Worm (Caenorhabditis elegans): ENCODE measurements around the gene F46G10.4.

F46G10.4 gene

ce11 chrX:13325039-13325438, 8.8 kb upstream of the F46G10.4 start:
- TF ChIP-seq tbx-8 (GFP tag; optimal IDR thresholded peaks at IDR 0.05) (no peak), ceh-43 (GFP tag; optimal IDR thresholded peaks at IDR 0.05) (no peak), nhr-237 (tag; optimal IDR thresholded peaks at IDR 0.05) (no peak), ztf-11 (tag; optimal IDR thresholded peaks at IDR 0.05) (no peak), zip-8 (tag; optimal IDR thresholded peaks at IDR 0.05) (no peak), mls-2 (tag; optimal IDR thresholded peaks at IDR 0.05) (no peak), nhr-2 (tag; optimal IDR thresholded peaks at IDR 0.05) (no peak), elt-1 (tag; optimal IDR thresholded peaks at IDR 0.05; ENCODE audit: borderline replicate concordance, insufficient read depth) (no peak), pha-4 (tag; optimal IDR thresholded peaks at IDR 0.05) (no peak), snpc-4 (tag; optimal IDR thresholded peaks at IDR 0.05) (no peak), ceh-39 (tag; optimal IDR thresholded peaks at IDR 0.05) (no peak)

- TF ChIP-seq pha-4 (tag; optimal IDR thresholded peaks at IDR 0.05) (no peak), unc-39 (tag; optimal IDR thresholded peaks at IDR 0.05) (no peak), zip-8 (tag; optimal IDR thresholded peaks at IDR 0.05) (no peak), bed-3 (GFP tag; optimal IDR thresholded peaks at IDR 0.05) (no peak), elt-3 (tag; optimal IDR thresholded peaks at IDR 0.05) (no peak), ham-2 (GFP tag; optimal IDR thresholded peaks at IDR 0.05) (no peak), nhr-2 (tag; optimal IDR thresholded peaks at IDR 0.05) (no peak), nhr-12 (tag; optimal IDR thresholded peaks at IDR 0.05) (no peak), hlh-1 (tag; optimal IDR thresholded peaks at IDR 0.05) (no peak), ceh-83 (GFP tag; optimal IDR thresholded peaks at IDR 0.05) (no peak)
Measured at ce11 chrX:13328034-13328433, 5.8 kb upstream of the F46G10.4 start, which contains the start of gene sir-2.2. TSS of gene sir-2.2 (plus strand) at chrX:13328067.

- no peak for TF ChIP-seq drap-1 (GFP tag; optimal IDR thresholded peaks at IDR 0.05)
- TF ChIP-seq bed-3 (GFP tag; optimal IDR thresholded peaks at IDR 0.05): no peak
- peak; percentile 97 for TF ChIP-seq unc-120 (tag; optimal IDR thresholded peaks at IDR 0.05; ENCODE audit: poor library complexity, severe bottlenecking)
- TF ChIP-seq nhr-237 (tag; optimal IDR thresholded peaks at IDR 0.05): peak; percentile 20
- TF ChIP-seq mls-2 (tag; optimal IDR thresholded peaks at IDR 0.05): no peak
- peak; percentile 89 for TF ChIP-seq mab-5 (tag; optimal IDR thresholded peaks at IDR 0.05)
- TF ChIP-seq blmp-1 (tag; optimal IDR thresholded peaks at IDR 0.05): no peak
- no peak for TF ChIP-seq nhr-2 (tag; optimal IDR thresholded peaks at IDR 0.05)
- TF ChIP-seq tbx-8 (GFP tag; optimal IDR thresholded peaks at IDR 0.05): no peak
- TF ChIP-seq elt-1 (tag; optimal IDR thresholded peaks at IDR 0.05; ENCODE audit: borderline replicate concordance, insufficient read depth): no peak
- TF ChIP-seq lin-32 (GFP tag; optimal IDR thresholded peaks at IDR 0.05): no peak
- no peak for TF ChIP-seq ceh-43 (GFP tag; optimal IDR thresholded peaks at IDR 0.05)
- TF ChIP-seq lsy-2 (tag; optimal IDR thresholded peaks at IDR 0.05): no peak
- no peak for TF ChIP-seq M03D4.4 (tag; optimal IDR thresholded peaks at IDR 0.05)
- TF ChIP-seq zip-8 (tag; optimal IDR thresholded peaks at IDR 0.05): no peak
- TF ChIP-seq lin-13 (tag; optimal IDR thresholded peaks at IDR 0.05): no peak
- TF ChIP-seq unc-39 (tag; optimal IDR thresholded peaks at IDR 0.05): no peak
- peak; percentile 51 for TF ChIP-seq ces-1 (GFP tag; optimal IDR thresholded peaks at IDR 0.05)
- no peak for TF ChIP-seq nhr-28 (tag; optimal IDR thresholded peaks at IDR 0.05)
- TF ChIP-seq pha-4 (tag; optimal IDR thresholded peaks at IDR 0.05): peak; percentile 21
- TF ChIP-seq mep-1 (tag; optimal IDR thresholded peaks at IDR 0.05): peak; percentile 48
- TF ChIP-seq ztf-11 (tag; optimal IDR thresholded peaks at IDR 0.05): no peak
- no peak for TF ChIP-seq sptf-1 (tag; optimal IDR thresholded peaks at IDR 0.05)
- peak; percentile 99 for TF ChIP-seq unc-62 (GFP tag; optimal IDR thresholded peaks at IDR 0.05)
- TF ChIP-seq hlh-1 (tag; optimal IDR thresholded peaks at IDR 0.05): peak; percentile 67
- TF ChIP-seq nhr-76 (tag; optimal IDR thresholded peaks at IDR 0.05): no peak
- TF ChIP-seq ceh-39 (tag; optimal IDR thresholded peaks at IDR 0.05): no peak
Measured at ce11 chrX:13328868-13329267, 5.0 kb upstream of the F46G10.4 start.

- no peak for TF ChIP-seq cnd-1 (tag; optimal IDR thresholded peaks at IDR 0.05)
- TF ChIP-seq ceh-43 (GFP tag; optimal IDR thresholded peaks at IDR 0.05): no peak
- no peak for TF ChIP-seq nhr-237 (tag; optimal IDR thresholded peaks at IDR 0.05)
- no peak for TF ChIP-seq M03D4.4 (tag; optimal IDR thresholded peaks at IDR 0.05)
- TF ChIP-seq blmp-1 (tag; optimal IDR thresholded peaks at IDR 0.05): no peak
- TF ChIP-seq unc-39 (tag; optimal IDR thresholded peaks at IDR 0.05): no peak
Measured at ce11 chrX:13331386-13331785, 2.5 kb upstream of the F46G10.4 start, which contains the start of gene sir-2.3. TSS of gene sir-2.3 (plus strand) at chrX:13331686.

- no peak for TF ChIP-seq mab-5 (tag; optimal IDR thresholded peaks at IDR 0.05)
- no peak for TF ChIP-seq flh-1 (GFP tag; optimal IDR thresholded peaks at IDR 0.05)
- TF ChIP-seq ceh-39 (tag; optimal IDR thresholded peaks at IDR 0.05): no peak
- no peak for TF ChIP-seq ces-1 (GFP tag; optimal IDR thresholded peaks at IDR 0.05)
- TF ChIP-seq nhr-28 (tag; optimal IDR thresholded peaks at IDR 0.05): no peak
- TF ChIP-seq zip-8 (tag; optimal IDR thresholded peaks at IDR 0.05): no peak
- no peak for TF ChIP-seq ceh-43 (GFP tag; optimal IDR thresholded peaks at IDR 0.05)
- no peak for TF ChIP-seq M03D4.4 (tag; optimal IDR thresholded peaks at IDR 0.05)
- no peak for TF ChIP-seq lin-32 (GFP tag; optimal IDR thresholded peaks at IDR 0.05)
- no peak for TF ChIP-seq nhr-2 (tag; optimal IDR thresholded peaks at IDR 0.05)
- TF ChIP-seq blmp-1 (tag; optimal IDR thresholded peaks at IDR 0.05): no peak
- TF ChIP-seq sem-2 (GFP tag; optimal IDR thresholded peaks at IDR 0.05): no peak
- TF ChIP-seq unc-120 (tag; optimal IDR thresholded peaks at IDR 0.05; ENCODE audit: poor library complexity, severe bottlenecking): no peak
- TF ChIP-seq ztf-11 (tag; optimal IDR thresholded peaks at IDR 0.05): no peak
- TF ChIP-seq nhr-237 (tag; optimal IDR thresholded peaks at IDR 0.05): no peak
- TF ChIP-seq sptf-1 (tag; optimal IDR thresholded peaks at IDR 0.05): no peak
- TF ChIP-seq ham-2 (GFP tag; optimal IDR thresholded peaks at IDR 0.05): no peak
- no peak for TF ChIP-seq ceh-83 (GFP tag; optimal IDR thresholded peaks at IDR 0.05)
Measured at ce11 chrX:13337000-13337399, 3.2 kb downstream of the F46G10.4 start.
